Fruit fly (Drosophila melanogaster): ENCODE results near the gene CG7025.

DNA sequence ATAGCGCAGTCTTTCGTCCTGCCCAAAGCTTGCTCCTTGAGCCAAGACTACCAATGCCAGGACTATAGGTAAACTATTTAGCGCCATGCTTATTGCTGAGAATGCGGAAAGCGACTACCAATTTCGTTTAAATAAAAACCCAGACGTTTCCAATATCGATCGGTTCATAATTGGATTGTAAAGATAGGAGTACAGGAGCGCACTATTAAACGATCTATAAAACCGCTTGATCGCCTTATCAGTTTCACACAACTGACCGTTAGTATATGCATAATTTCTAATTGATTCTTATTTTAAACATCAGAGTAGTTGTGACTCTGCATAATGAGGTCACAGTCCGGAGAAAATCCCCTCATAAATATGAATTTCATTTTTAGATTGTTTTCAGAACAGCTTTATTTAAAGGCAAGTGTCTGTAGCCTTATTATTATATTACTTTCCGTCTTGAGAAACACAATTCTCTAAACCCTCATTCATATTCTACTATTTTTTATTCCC is at the start of gene CG7025, which contains the start of gene CG43235:
- no peak for TF ChIP-seq GATAd (GFP tag; optimal IDR thresholded peaks at IDR 0.05)
- TF ChIP-seq dsf (GFP tag; optimal IDR thresholded peaks at IDR 0.05; ENCODE audit: borderline replicate concordance), result no peak
- no peak for TF ChIP-seq CG32264 (GFP tag; optimal IDR thresholded peaks at IDR 0.05)
- TF ChIP-seq N (GFP tag; optimal IDR thresholded peaks at IDR 0.05), result no peak
- no peak for TF ChIP-seq foxo (GFP tag; optimal IDR thresholded peaks at IDR 0.05)
